Fruit fly (Drosophila melanogaster) whole organism, embryonic: ENCODE measurements around the gene CG11581.

Experiments used
- Adf1 ChIP-seq: fragments of 200-800 bp; sonication (Bioruptor generic); IDR thresholded peaks from 2 replicates; pipeline ENCODE4 v1.3.6; 2022; ENCODE audit warnings: missing biosample characterization, missing genetic modification characterization
- Atf3 ChIP-seq: fragments of 200-800 bp; sonication (Bioruptor generic); optimal IDR thresholded peaks from 3 replicates; lab custom pipeline; 2016; ENCODE audit warnings: missing biosample characterization, missing genetic modification characterization
- B-H1 ChIP-seq: fragments of 200-800 bp; sonication (Bioruptor generic); IDR thresholded peaks from 3 replicates; pipeline ENCODE4 v1.3.6; 2022; ENCODE audit warnings: missing biosample characterization, missing genetic modification characterization
- Bdp1 ChIP-seq: fragments of 200-800 bp; sonication (Bioruptor generic); optimal IDR thresholded peaks from 3 replicates; lab custom pipeline; 2016; ENCODE audit warnings: missing biosample characterization, missing genetic modification characterization
- CG10366 ChIP-seq: fragments of 200-800 bp; sonication (Bioruptor generic); IDR thresholded peaks from 2 replicates; pipeline ENCODE4 v1.3.6; 2022; ENCODE audit warnings: missing biosample characterization, missing genetic modification characterization
- CG10565 ChIP-seq: fragments of 200-800 bp; sonication (Bioruptor generic); optimal IDR thresholded peaks from 3 replicates; lab custom pipeline; 2016; ENCODE audit warnings: missing biosample characterization, mild to moderate bottlenecking, missing genetic modification characterization
- CG11085 ChIP-seq: fragments of 200-800 bp; sonication (Bioruptor generic); IDR thresholded peaks from 2 replicates; pipeline ENCODE4 v1.3.6; 2022; ENCODE audit warnings: missing biosample characterization, missing genetic modification characterization
- CG11456 ChIP-seq: fragments of 200-800 bp; sonication (Bioruptor generic); IDR thresholded peaks from 3 replicates; pipeline ENCODE4 v1.3.6; 2022; ENCODE audit warnings: missing biosample characterization, missing genetic modification characterization
- CG11696 ChIP-seq: fragments of 200-800 bp; sonication (Bioruptor generic); IDR thresholded peaks from 2 replicates; pipeline ENCODE4 v1.3.6; 2022; ENCODE audit warnings: missing biosample characterization, missing genetic modification characterization
- CG12236 ChIP-seq: fragments of 200-800 bp; sonication (Bioruptor generic); optimal IDR thresholded peaks from 2 replicates; lab custom pipeline; 2016; ENCODE audit warnings: missing biosample characterization, missing genetic modification characterization
- CG1233 ChIP-seq: fragments of 200-800 bp; sonication (Bioruptor generic); optimal IDR thresholded peaks from 4 replicates; lab custom pipeline; 2018; ENCODE audit warnings: missing biosample characterization, mild to moderate bottlenecking, missing genetic modification characterization
- CG13123 ChIP-seq: fragments of 200-800 bp; sonication (Bioruptor generic); optimal IDR thresholded peaks from 2 replicates; lab custom pipeline; 2016; ENCODE audit warnings: missing biosample characterization, missing genetic modification characterization
- CG14014 ChIP-seq: fragments of 200-800 bp; sonication (Bioruptor generic); IDR thresholded peaks from 2 replicates; pipeline ENCODE4 v1.3.6; 2022; ENCODE audit warnings: missing biosample characterization, missing genetic modification characterization
- CG14050 ChIP-seq: fragments of 200-800 bp; sonication (Bioruptor generic); IDR thresholded peaks from 3 replicates; pipeline ENCODE4 v1.3.6; 2022; ENCODE audit warnings: missing biosample characterization, missing genetic modification characterization
- CG1647 ChIP-seq: fragments of 200-800 bp; sonication (Bioruptor generic); optimal IDR thresholded peaks from 3 replicates; lab custom pipeline; 2016; ENCODE audit warnings: missing biosample characterization, missing genetic modification characterization
- CG17186 ChIP-seq: fragments of 200-800 bp; sonication (Bioruptor generic); optimal IDR thresholded peaks from 3 replicates; lab custom pipeline; 2017; ENCODE audit warnings: missing biosample characterization, missing genetic modification reagents, missing genetic modification characterization
- CG18599 ChIP-seq: fragments of 200-800 bp; sonication (Bioruptor generic); optimal IDR thresholded peaks from 3 replicates; lab custom pipeline; 2017; ENCODE audit warnings: missing biosample characterization, missing genetic modification characterization, mild to moderate bottlenecking, moderate library complexity, missing genetic modification reagents
- CG32767 ChIP-seq: fragments of 200-800 bp; sonication (Bioruptor generic); IDR thresholded peaks from 2 replicates; pipeline ENCODE4 v1.3.6; 2022; ENCODE audit warnings: missing biosample characterization, missing genetic modification characterization
- CG5953 ChIP-seq: fragments of 200-800 bp; sonication (Bioruptor generic); IDR thresholded peaks from 2 replicates; pipeline ENCODE4 v1.3.6; 2022; ENCODE audit warnings: missing biosample characterization, missing genetic modification characterization
- CG8359 ChIP-seq: fragments of 200-800 bp; sonication (Bioruptor generic); optimal IDR thresholded peaks from 2 replicates; lab custom pipeline; 2017; ENCODE audit warnings: missing biosample characterization, mild to moderate bottlenecking, missing genetic modification characterization, borderline replicate concordance
- Camta ChIP-seq: fragments of 200-800 bp; sonication (Bioruptor generic); optimal IDR thresholded peaks from 2 replicates; lab custom pipeline; 2016; ENCODE audit warnings: missing biosample characterization, missing genetic modification characterization
- Chrac-16 ChIP-seq: fragments of 200-800 bp; sonication (Bioruptor generic); optimal IDR thresholded peaks from 3 replicates; lab custom pipeline; 2016; ENCODE audit warnings: missing biosample characterization, missing genetic modification characterization
- Doc3 ChIP-seq: fragments of 200-800 bp; sonication (Bioruptor generic); IDR thresholded peaks from 3 replicates; pipeline ENCODE4 v1.3.6; 2022; ENCODE audit warnings: missing biosample characterization, missing genetic modification characterization; ENCODE audit not compliant: partially characterized antibody
- HHEX ChIP-seq: fragments of 200-800 bp; sonication (Bioruptor generic); optimal IDR thresholded peaks from 3 replicates; lab custom pipeline; 2017; ENCODE audit warnings: missing biosample characterization, mild to moderate bottlenecking, missing genetic modification characterization, missing genetic modification reagents
- Hmx ChIP-seq: fragments of 200-800 bp; sonication (Bioruptor generic); optimal IDR thresholded peaks from 2 replicates; lab custom pipeline; 2016; ENCODE audit warnings: missing biosample characterization, missing genetic modification characterization
- NC2β ChIP-seq: fragments of 200-800 bp; sonication (Bioruptor generic); optimal IDR thresholded peaks from 2 replicates; lab custom pipeline; 2016; ENCODE audit warnings: missing biosample characterization, missing genetic modification characterization
- Neu2 ChIP-seq: fragments of 200-800 bp; sonication (Bioruptor generic); optimal IDR thresholded peaks from 3 replicates; lab custom pipeline; 2016; ENCODE audit warnings: missing biosample characterization, missing genetic modification characterization, borderline replicate concordance
- Opbp ChIP-seq: fragments of 200-800 bp; sonication (Bioruptor generic); IDR thresholded peaks from 3 replicates; pipeline ENCODE4 v1.3.6; 2022; ENCODE audit warnings: missing biosample characterization, missing genetic modification characterization; ENCODE audit not compliant: partially characterized antibody
- Trl ChIP-seq, 3 experiments: fragments of >200 bp in 2 of 3; fragments of 200-800 bp in 1 of 3; sonication (Bioruptor generic) in 1 of 3; optimal IDR thresholded peaks; 2 replicates in 1 of 3; 3 replicates in 2 of 3; lab custom pipeline; 2016 to 2017; ENCODE audit warnings: missing biosample characterization in 1 of 3, missing genetic modification characterization in 1 of 3
- al ChIP-seq: fragments of 200-800 bp; sonication (Bioruptor generic); IDR thresholded peaks from 2 replicates; pipeline ENCODE4 v1.3.6; 2022; ENCODE audit warnings: missing biosample characterization, missing genetic modification characterization
- amos ChIP-seq: fragments of 200-800 bp; sonication (Bioruptor generic); IDR thresholded peaks from 2 replicates; pipeline ENCODE4 v1.3.6; 2022; ENCODE audit warnings: missing biosample characterization, missing genetic modification characterization; ENCODE audit not compliant: partially characterized antibody
- ato ChIP-seq: fragments of 200-800 bp; sonication (Bioruptor generic); IDR thresholded peaks from 2 replicates; pipeline ENCODE4 v1.3.6; 2022; ENCODE audit warnings: missing biosample characterization, missing genetic modification characterization; ENCODE audit not compliant: partially characterized antibody
- bowl ChIP-seq: fragments of 200-800 bp; sonication (Bioruptor generic); IDR thresholded peaks from 2 replicates; pipeline ENCODE4 v1.3.6; 2022; ENCODE audit warnings: missing biosample characterization, missing genetic modification characterization
- chinmo ChIP-seq: fragments of 200-800 bp; sonication (Bioruptor generic); IDR thresholded peaks from 4 replicates; pipeline ENCODE4 v1.3.6; 2022; ENCODE audit warnings: missing biosample characterization, missing genetic modification characterization; ENCODE audit not compliant: partially characterized antibody
- ci ChIP-seq: fragments of 200-800 bp; sonication (Bioruptor generic); IDR thresholded peaks from 3 replicates; pipeline ENCODE4 v1.3.6; 2022; ENCODE audit warnings: missing biosample characterization, missing genetic modification characterization
- crol ChIP-seq: fragments of 200-800 bp; sonication (Bioruptor generic); IDR thresholded peaks from 2 replicates; pipeline ENCODE4 v1.3.6; 2022; ENCODE audit warnings: missing biosample characterization, missing genetic modification characterization
- cwo ChIP-seq: fragments of 200-800 bp; sonication (Bioruptor generic); optimal IDR thresholded peaks from 3 replicates; lab custom pipeline; 2017; ENCODE audit warnings: missing biosample characterization, missing genetic modification characterization, mild to moderate bottlenecking, moderate library complexity, missing genetic modification reagents
- eyg ChIP-seq: fragments of 200-800 bp; sonication (Bioruptor generic); optimal IDR thresholded peaks from 3 replicates; lab custom pipeline; 2016; ENCODE audit warnings: missing biosample characterization, missing genetic modification characterization
- hbn ChIP-seq: fragments of 200-800 bp; sonication (Bioruptor generic); IDR thresholded peaks from 2 replicates; pipeline ENCODE4 v1.3.6; 2022; ENCODE audit warnings: missing biosample characterization, missing genetic modification characterization; ENCODE audit not compliant: partially characterized antibody
- kah ChIP-seq: fragments of 200-800 bp; sonication (Bioruptor generic); optimal IDR thresholded peaks from 2 replicates; lab custom pipeline; 2018; ENCODE audit warnings: missing biosample characterization, mild to moderate bottlenecking, missing genetic modification characterization
- nom ChIP-seq: fragments of 200-800 bp; sonication (Bioruptor generic); optimal IDR thresholded peaks from 2 replicates; lab custom pipeline; 2017; ENCODE audit warnings: missing biosample characterization, missing genetic modification characterization, mild to moderate bottlenecking, moderate library complexity, missing genetic modification reagents
- otp ChIP-seq: fragments of 200-800 bp; sonication (Bioruptor generic); IDR thresholded peaks from 3 replicates; pipeline ENCODE4, ENCODE4 v1.3.6; 2022; ENCODE audit warnings: missing biosample characterization, missing genetic modification characterization
- pho ChIP-seq: fragments of 200-800 bp; sonication (Bioruptor generic); optimal IDR thresholded peaks from 2 replicates; lab custom pipeline; 2016; ENCODE audit warnings: missing biosample characterization, missing genetic modification characterization
- rib ChIP-seq: fragments of 200-800 bp; sonication (Bioruptor generic); IDR thresholded peaks from 2 replicates; pipeline ENCODE4 v1.3.6; 2022; ENCODE audit warnings: missing biosample characterization, missing genetic modification characterization
- sima ChIP-seq: fragments of 200-800 bp; sonication (Bioruptor generic); optimal IDR thresholded peaks from 2 replicates; lab custom pipeline; 2016; ENCODE audit warnings: missing biosample characterization, missing genetic modification characterization
- slbo ChIP-seq: fragments of 200-800 bp; sonication (Bioruptor generic); IDR thresholded peaks from 2 replicates; pipeline ENCODE4 v1.3.6; 2022; ENCODE audit warnings: missing biosample characterization, missing genetic modification characterization
- tio ChIP-seq: fragments of 200-800 bp; sonication (Bioruptor generic); optimal IDR thresholded peaks from 2 replicates; lab custom pipeline; 2017; ENCODE audit warnings: missing biosample characterization, missing genetic modification characterization, inconsistent platforms
- unpg ChIP-seq: fragments of 200-800 bp; sonication (Bioruptor generic); optimal IDR thresholded peaks from 3 replicates; lab custom pipeline; 2018; ENCODE audit warnings: missing biosample characterization, mild to moderate bottlenecking, missing genetic modification characterization, moderate library complexity
- usp ChIP-seq: fragments of >200 bp; optimal IDR thresholded peaks from 2 replicates; lab custom pipeline; 2017; ENCODE audit warnings: missing biosample characterization, missing genetic modification characterization
- vnd ChIP-seq: fragments of 200-800 bp; sonication (Bioruptor generic); IDR thresholded peaks from 3 replicates; pipeline ENCODE4 v1.3.6; 2022; ENCODE audit warnings: missing biosample characterization, missing genetic modification characterization; ENCODE audit not compliant: partially characterized antibody
- wdn ChIP-seq: fragments of 200-800 bp; sonication (Bioruptor generic); IDR thresholded peaks from 2 replicates; pipeline ENCODE4 v1.3.6; 2022; ENCODE audit warnings: missing biosample characterization, missing genetic modification characterization

Gene CG11581

DNA sequence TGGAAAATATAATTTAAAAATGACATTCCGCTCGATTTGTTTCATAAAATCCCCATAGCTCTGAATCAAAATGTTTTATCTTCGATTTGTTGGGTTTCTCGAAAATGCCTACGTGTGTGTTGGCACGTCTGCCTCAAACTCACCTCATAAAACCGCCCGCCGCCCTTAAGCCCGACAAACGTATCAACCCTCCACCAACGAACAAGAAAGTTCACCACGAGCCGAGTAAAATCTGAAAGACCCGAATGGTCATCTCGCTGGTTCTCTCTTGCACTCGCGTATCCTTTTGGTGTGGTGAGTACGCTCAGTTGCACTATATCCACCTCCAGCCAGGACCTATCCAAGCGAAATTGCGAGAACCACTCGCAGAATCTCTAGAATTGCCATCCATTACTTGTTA, 45.3 kb downstream of the CG11581 start (continued):
- TF ChIP-seq crol (GFP tag; lab: Robert Waterston, UW), result peak; percentile 94
- no peak for TF ChIP-seq CG5953 (GFP tag; lab: Robert Waterston, UW)
- 0 out of 3 replicates have a peak, but pooled peaks have one; percentile 25 for TF ChIP-seq ci (GFP tag; lab: Robert Waterston, UW)
- no peak for TF ChIP-seq rib
- no peak for TF ChIP-seq usp (GFP tag; lab: Kevin White, UChicago)
- TF ChIP-seq Adf1 (GFP tag; lab: Robert Waterston, UW), result no peak
- TF ChIP-seq Atf3, result no peak
- TF ChIP-seq Hmx, result no peak
- TF ChIP-seq nom (GFP tag; lab: Kevin White, UChicago), result peak; percentile 38
- TF ChIP-seq Camta (GFP tag; lab: Kevin White, UChicago), result no peak
- no peak for TF ChIP-seq slbo (GFP tag; lab: Robert Waterston, UW)
- TF ChIP-seq chinmo (GFP tag; lab: Robert Waterston, UW), result 0 out of 4 replicates have a peak, but pooled peaks have one; percentile 37
- no peak for TF ChIP-seq CG1647 (GFP tag; lab: Kevin White, UChicago)
- TF ChIP-seq Chrac-16 (GFP tag; lab: Kevin White, UChicago), result no peak
- TF ChIP-seq CG14014 (GFP tag; lab: Robert Waterston, UW), result no peak
- no peak for TF ChIP-seq hbn
- no peak for TF ChIP-seq CG11456 (GFP tag; lab: Robert Waterston, UW)
- TF ChIP-seq CG11696 (GFP tag; lab: Robert Waterston, UW), result no peak
- no peak for TF ChIP-seq tio (GFP tag; lab: Kevin White, UChicago)
- no peak for TF ChIP-seq CG17186 (GFP tag; lab: Kevin White, UChicago)
- no peak for TF ChIP-seq CG1233 (GFP tag; lab: Kevin White, UChicago)
- TF ChIP-seq amos (GFP tag; lab: Robert Waterston, UW), result no peak
- no peak for TF ChIP-seq ato (GFP tag; lab: Robert Waterston, UW)

dm6 chrX:14225665-14226064, 48.9 kb downstream of the CG11581 start, which contains the start of gene CG11674:
Gene CG11674 (minus strand): TSS chrX:14225879.
- no peak for TF ChIP-seq sima (GFP tag; lab: Kevin White, UChicago)
- TF ChIP-seq eyg (GFP tag; lab: Kevin White, UChicago), result no peak
- no peak for TF ChIP-seq CG32767 (GFP tag; lab: Robert Waterston, UW)
- no peak for TF ChIP-seq cwo
- no peak for TF ChIP-seq bowl
- no peak for TF ChIP-seq CG14050 (GFP tag; lab: Robert Waterston, UW)
- no peak for TF ChIP-seq B-H1 (GFP tag; lab: Robert Waterston, UW)
- no peak for TF ChIP-seq CG10565 (GFP tag; lab: Kevin White, UChicago)
- no peak for TF ChIP-seq CG10366 (GFP tag; lab: Robert Waterston, UW)
- TF ChIP-seq vnd, result no peak
- no peak for TF ChIP-seq unpg (GFP tag; lab: Kevin White, UChicago)
- no peak for TF ChIP-seq Bdp1 (GFP tag; lab: Kevin White, UChicago)
- no peak for TF ChIP-seq Trl (optimal IDR thresholded peaks at IDR 0.05; lab: Kevin White, UChicago)
- no peak for TF ChIP-seq Trl (GFP tag; optimal IDR thresholded peaks at IDR 0.05; lab: Kevin White, UChicago)
- no peak for TF ChIP-seq pho
- no peak for TF ChIP-seq al
- no peak for TF ChIP-seq HHEX (GFP tag; lab: Kevin White, UChicago)
- TF ChIP-seq CG12236, result no peak

DNA sequence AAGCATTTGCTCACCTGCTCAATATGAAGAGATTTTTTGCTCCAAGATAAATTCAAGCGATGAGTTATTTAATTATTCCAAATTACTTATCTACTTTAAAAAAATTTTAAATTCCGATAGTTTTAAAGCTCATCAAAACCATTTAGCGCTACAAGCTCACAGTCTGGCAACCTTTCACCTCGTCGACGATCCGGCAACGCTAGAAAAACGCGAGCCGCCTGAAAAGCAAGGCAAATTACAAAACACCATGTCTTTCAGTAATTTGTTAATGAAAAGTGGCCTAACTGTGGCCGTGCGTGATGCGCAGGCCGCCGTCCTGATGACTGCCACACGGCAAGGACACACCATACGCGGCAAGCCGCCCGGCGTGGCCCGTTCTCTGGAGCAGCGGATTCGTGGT, 49.4 kb downstream of the CG11581 start, which contains the start of gene mRpL38:
TSS of gene mRpL38 (plus strand) at position 197 of the 400 bp plus-strand sequence.
- TF ChIP-seq otp (GFP tag; lab: Robert Waterston, UW) (no peak), kah (GFP tag; lab: Kevin White, UChicago) (no peak), Doc3 (GFP tag; lab: Robert Waterston, UW) (no peak), Neu2 (GFP tag; lab: Kevin White, UChicago) (no peak), wdn (no peak), CG13123 (GFP tag; lab: Kevin White, UChicago) (no peak), NC2β (GFP tag; lab: Kevin White, UChicago) (no peak), CG11085 (GFP tag; lab: Robert Waterston, UW) (no peak), Opbp (GFP tag; lab: Robert Waterston, UW) (peak; percentile 30; the same call in 1 of the 3 replicates), CG18599 (GFP tag; lab: Kevin White, UChicago) (no peak), CG8359 (GFP tag; lab: Kevin White, UChicago) (no peak)
